Fruit fly (Drosophila melanogaster): ENCODE results near the gene HtrA2.

HtrA2 gene

DNA sequence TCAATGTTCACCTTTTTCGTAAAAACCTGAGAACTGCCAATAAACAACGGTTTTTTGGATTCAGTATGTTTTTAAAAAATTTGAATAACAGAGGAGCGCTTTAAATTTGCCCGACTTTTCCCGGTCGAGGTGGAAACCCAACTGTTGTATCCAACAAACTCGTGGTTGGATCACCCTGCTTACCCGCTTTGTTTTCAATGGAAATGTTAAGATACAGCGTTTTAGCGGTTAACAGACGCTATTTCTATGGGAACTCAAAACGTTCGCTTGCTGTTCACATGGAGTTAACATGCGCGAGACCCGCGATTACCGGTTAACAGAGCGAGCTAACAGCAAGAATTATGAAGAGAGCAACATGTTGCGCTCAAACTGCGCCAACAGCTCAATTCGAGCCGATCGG, 29.9 kb downstream of the HtrA2 start, which contains the start of gene cv-c:
Gene cv-c (minus strand): TSS at position 145 of the 400 bp plus-strand sequence.
- TF ChIP-seq Pif1A (GFP tag; optimal IDR thresholded peaks at IDR 0.05) (no peak), CG14655 (GFP tag; optimal IDR thresholded peaks at IDR 0.05) (no peak), Snoo (tag; optimal IDR thresholded peaks at IDR 0.05) (no peak), CG13204 (GFP tag; optimal IDR thresholded peaks at IDR 0.05) (no peak), gl (tag; optimal IDR thresholded peaks at IDR 0.05) (no peak), CG12605 (GFP tag; IDR thresholded peaks at IDR 0.05) (0 out of 2 replicates have a peak, but pooled peaks have one; percentile 10), CG8159 (tag; optimal IDR thresholded peaks at IDR 0.05) (no peak), CG15710 (tag; optimal IDR thresholded peaks at IDR 0.05) (no peak), CG10348 (GFP tag; IDR thresholded peaks at IDR 0.05) (no peak), CG4496 (GFP tag; IDR thresholded peaks at IDR 0.05) (0 out of 3 replicates have a peak, but pooled peaks have one; percentile 34), Pif1B (GFP tag; optimal IDR thresholded peaks at IDR 0.05) (no peak), rn (GFP tag; IDR thresholded peaks at IDR 0.05) (no peak), fd96Ca (GFP tag; IDR thresholded peaks at IDR 0.05) (no peak), CG8301 (tag; optimal IDR thresholded peaks at IDR 0.05) (no peak), CG9948 (tag; optimal IDR thresholded peaks at IDR 0.05) (no peak), Ets98B (GFP tag; IDR thresholded peaks at IDR 0.05) (no peak), EcR (GFP tag; optimal IDR thresholded peaks at IDR 0.05) (peak; percentile 35)

DNA sequence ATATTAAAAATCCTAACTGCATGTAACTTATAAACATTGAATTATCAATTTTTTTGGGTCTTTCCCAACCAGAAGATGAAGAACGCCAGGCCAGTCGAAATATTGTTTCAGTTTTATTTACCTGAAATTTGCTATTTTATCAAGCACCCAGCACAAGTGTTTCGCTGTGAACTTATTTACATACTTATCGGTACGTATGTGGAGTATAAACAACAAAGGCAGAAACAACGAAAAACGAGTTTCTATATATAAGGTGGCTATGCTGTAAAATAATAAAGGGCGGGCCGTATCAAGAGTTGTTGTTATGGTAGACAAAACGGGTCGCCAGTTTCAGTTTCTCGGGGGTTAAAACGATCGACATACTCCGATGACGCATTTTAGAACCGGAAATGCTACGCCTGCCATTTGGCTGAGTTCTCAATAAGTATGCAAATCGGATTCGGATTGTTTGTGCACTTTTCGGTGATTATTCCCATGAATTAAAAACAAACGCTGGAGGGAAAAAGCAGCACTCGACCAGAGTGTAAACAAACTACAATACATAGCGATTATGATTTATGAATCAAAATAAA, 31.8 kb downstream of the HtrA2 start:
- TF ChIP-seq CG32121 (GFP tag; IDR thresholded peaks at IDR 0.05) (no peak), EcR (GFP tag; optimal IDR thresholded peaks at IDR 0.05) (peak; percentile 6)

DNA sequence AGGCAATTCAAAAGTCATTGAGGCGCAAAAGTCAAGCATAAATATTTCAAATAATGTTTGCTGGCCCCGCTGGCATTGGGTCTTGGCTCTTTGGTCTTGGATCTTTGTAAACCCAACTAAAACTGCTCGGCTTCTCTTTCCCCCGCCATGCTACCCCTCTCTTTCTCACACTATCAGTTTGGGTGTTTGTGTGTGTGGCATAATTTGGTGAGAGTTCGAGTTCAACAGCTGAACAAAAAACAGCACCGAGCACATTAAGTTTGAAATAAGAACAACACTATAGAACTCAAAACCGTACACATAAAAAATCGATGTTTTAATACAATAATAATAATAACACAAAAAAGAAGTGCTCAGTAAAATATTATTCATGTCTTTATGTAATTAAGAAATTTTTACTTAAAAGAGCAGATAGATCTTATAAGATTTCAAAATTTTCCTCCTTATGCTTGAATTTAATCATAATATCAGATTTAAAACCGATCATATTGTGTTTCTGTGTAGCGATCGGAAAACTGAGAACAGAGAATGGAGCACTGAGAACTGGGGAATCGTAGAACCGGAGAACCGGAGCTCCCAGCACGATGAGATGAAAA, 33.0 kb downstream of the HtrA2 start:
- no peak for TF ChIP-seq Pif1B (GFP tag; optimal IDR thresholded peaks at IDR 0.05)
- no peak for TF ChIP-seq CG13204 (GFP tag; optimal IDR thresholded peaks at IDR 0.05)
- no peak for TF ChIP-seq EcR (GFP tag; optimal IDR thresholded peaks at IDR 0.05)
- TF ChIP-seq D1 (tag; optimal IDR thresholded peaks at IDR 0.05) = no peak
- peak; percentile 24 for TF ChIP-seq CG17806 (tag; optimal IDR thresholded peaks at IDR 0.05)
- TF ChIP-seq CG34367 (tag; optimal IDR thresholded peaks at IDR 0.05) = no peak
- peak; percentile 36 for TF ChIP-seq CG9948 (tag; optimal IDR thresholded peaks at IDR 0.05)
- no peak for TF ChIP-seq rn (GFP tag; IDR thresholded peaks at IDR 0.05)
- TF ChIP-seq CG14655 (GFP tag; optimal IDR thresholded peaks at IDR 0.05) = peak; percentile 26
- no peak for TF ChIP-seq CG15710 (tag; optimal IDR thresholded peaks at IDR 0.05)
- no peak for TF ChIP-seq gl (tag; optimal IDR thresholded peaks at IDR 0.05)
- no peak for TF ChIP-seq CG10348 (GFP tag; IDR thresholded peaks at IDR 0.05)
- peak; percentile 12 for TF ChIP-seq CG8159 (tag; optimal IDR thresholded peaks at IDR 0.05)
- peak; percentile 27 for TF ChIP-seq CG8301 (tag; optimal IDR thresholded peaks at IDR 0.05)

dm6 chr3R:14477877-14478437, 33.6 kb downstream of the HtrA2 start:
- TF ChIP-seq CG8301 (tag; optimal IDR thresholded peaks at IDR 0.05) (no peak), rn (GFP tag; IDR thresholded peaks at IDR 0.05) (no peak), CG4496 (GFP tag; IDR thresholded peaks at IDR 0.05) (no peak), CG10348 (GFP tag; IDR thresholded peaks at IDR 0.05) (no peak), Ets98B (GFP tag; IDR thresholded peaks at IDR 0.05) (no peak), CG14655 (GFP tag; optimal IDR thresholded peaks at IDR 0.05) (no peak), CG32121 (GFP tag; IDR thresholded peaks at IDR 0.05) (no peak)

dm6 chr3R:14477085-14477762, 34.3 kb downstream of the HtrA2 start:
- TF ChIP-seq gl (tag; optimal IDR thresholded peaks at IDR 0.05) (no peak), Snoo (tag; optimal IDR thresholded peaks at IDR 0.05) (no peak), CG8301 (tag; optimal IDR thresholded peaks at IDR 0.05) (no peak), D1 (tag; optimal IDR thresholded peaks at IDR 0.05) (no peak), Pif1B (GFP tag; optimal IDR thresholded peaks at IDR 0.05) (no peak), CG15710 (tag; optimal IDR thresholded peaks at IDR 0.05) (no peak), Pif1A (GFP tag; optimal IDR thresholded peaks at IDR 0.05) (no peak), rn (GFP tag; IDR thresholded peaks at IDR 0.05) (no peak), fd96Ca (GFP tag; IDR thresholded peaks at IDR 0.05) (no peak), CG17806 (tag; optimal IDR thresholded peaks at IDR 0.05) (no peak), CG32121 (GFP tag; IDR thresholded peaks at IDR 0.05) (no peak), CG14655 (GFP tag; optimal IDR thresholded peaks at IDR 0.05) (no peak), CG34367 (tag; optimal IDR thresholded peaks at IDR 0.05) (no peak), CG9948 (tag; optimal IDR thresholded peaks at IDR 0.05) (no peak), CG13204 (GFP tag; optimal IDR thresholded peaks at IDR 0.05) (no peak), CG8159 (tag; optimal IDR thresholded peaks at IDR 0.05) (no peak), EcR (GFP tag; optimal IDR thresholded peaks at IDR 0.05) (no peak), CG10348 (GFP tag; IDR thresholded peaks at IDR 0.05) (no peak)

DNA sequence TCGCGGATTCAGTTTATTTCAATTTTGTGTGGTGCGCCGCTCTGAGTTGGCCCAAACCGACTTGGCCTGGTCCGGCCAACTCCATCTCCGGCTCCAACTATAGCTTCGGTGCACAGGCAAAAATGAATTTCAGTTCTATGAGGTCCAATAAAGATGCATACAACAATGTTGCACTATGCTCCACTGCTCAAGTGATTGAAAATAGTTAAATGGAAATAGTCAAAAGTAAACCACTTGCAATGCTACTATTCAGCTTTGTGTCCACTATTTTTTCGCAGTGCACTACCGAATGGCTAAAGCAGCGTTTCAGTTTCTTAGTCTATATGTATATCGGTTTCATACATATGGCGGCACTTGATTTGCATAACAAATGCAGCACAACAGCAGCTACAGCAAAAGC, 35.2 kb downstream of the HtrA2 start:
- TF ChIP-seq CG17806 (tag; optimal IDR thresholded peaks at IDR 0.05) = peak; percentile 70
- TF ChIP-seq CG12605 (GFP tag; IDR thresholded peaks at IDR 0.05) = peak; percentile 71
- TF ChIP-seq Ets98B (GFP tag; IDR thresholded peaks at IDR 0.05) = peak; percentile 93
- TF ChIP-seq CG32121 (GFP tag; IDR thresholded peaks at IDR 0.05) = peak; percentile 89
- TF ChIP-seq Pif1A (GFP tag; optimal IDR thresholded peaks at IDR 0.05) = peak; percentile 70
- no peak for TF ChIP-seq D1 (tag; optimal IDR thresholded peaks at IDR 0.05)
- TF ChIP-seq CG9948 (tag; optimal IDR thresholded peaks at IDR 0.05) = peak; percentile 50
- TF ChIP-seq CG13204 (GFP tag; optimal IDR thresholded peaks at IDR 0.05) = no peak
- TF ChIP-seq CG8301 (tag; optimal IDR thresholded peaks at IDR 0.05) = peak; percentile 91
- TF ChIP-seq Snoo (tag; optimal IDR thresholded peaks at IDR 0.05) = peak; percentile 14
- TF ChIP-seq CG8159 (tag; optimal IDR thresholded peaks at IDR 0.05) = peak; percentile 59
- TF ChIP-seq fd96Ca (GFP tag; IDR thresholded peaks at IDR 0.05) = peak; percentile 96
- peak; percentile 88 for TF ChIP-seq CG10348 (GFP tag; IDR thresholded peaks at IDR 0.05)
- TF ChIP-seq CG14655 (GFP tag; optimal IDR thresholded peaks at IDR 0.05) = peak; percentile 87
- no peak for TF ChIP-seq gl (tag; optimal IDR thresholded peaks at IDR 0.05)
- TF ChIP-seq Pif1B (GFP tag; optimal IDR thresholded peaks at IDR 0.05) = peak; percentile 61
- peak; percentile 42 for TF ChIP-seq CG15710 (tag; optimal IDR thresholded peaks at IDR 0.05)
- peak; percentile 94 for TF ChIP-seq CG4496 (GFP tag; IDR thresholded peaks at IDR 0.05)
- TF ChIP-seq EcR (GFP tag; optimal IDR thresholded peaks at IDR 0.05) = no peak
- peak; percentile 18 for TF ChIP-seq CG34367 (tag; optimal IDR thresholded peaks at IDR 0.05)
- TF ChIP-seq rn (GFP tag; IDR thresholded peaks at IDR 0.05) = peak; percentile 90

Measured in whole organism, pupa.